Worm (Caenorhabditis elegans) whole organism, dauer: ENCODE results near the gene sra-32.

Source experiments
- unc-62 ChIP-seq: sonication (generic microtip); optimal IDR thresholded peaks from 2 replicates; lab custom pipeline; 2017; ENCODE audit warnings: missing biosample characterization, missing genetic modification reagents, missing genetic modification characterization

sra-32 gene

DNA sequence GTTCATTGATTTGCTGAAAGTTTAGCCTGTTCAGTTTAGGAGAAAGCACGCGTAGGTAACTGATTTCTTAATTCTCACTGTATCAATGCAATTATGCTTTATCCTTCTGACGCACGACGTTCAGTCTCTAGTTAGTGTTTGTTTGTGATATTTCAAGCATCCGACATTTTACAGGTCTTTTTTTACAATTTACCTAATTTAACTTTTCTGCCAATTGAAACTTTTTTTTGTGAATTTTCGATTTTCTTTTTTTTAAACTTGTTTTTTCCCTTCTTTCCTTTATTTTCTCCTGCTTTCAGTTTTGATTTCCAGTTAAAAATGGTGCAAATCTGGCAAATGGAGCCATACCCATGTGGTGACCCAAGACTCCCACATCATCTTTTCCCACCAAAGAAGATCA, 19.0 kb upstream of the sra-32 start, which contains the start of gene K07E1.1:
Gene K07E1.1, plus strand, starts transcription at position 301 of the 400 bp plus-strand sequence.
- TF ChIP-seq unc-62 (GFP tag; lab: Kevin White, UChicago) = no peak

DNA sequence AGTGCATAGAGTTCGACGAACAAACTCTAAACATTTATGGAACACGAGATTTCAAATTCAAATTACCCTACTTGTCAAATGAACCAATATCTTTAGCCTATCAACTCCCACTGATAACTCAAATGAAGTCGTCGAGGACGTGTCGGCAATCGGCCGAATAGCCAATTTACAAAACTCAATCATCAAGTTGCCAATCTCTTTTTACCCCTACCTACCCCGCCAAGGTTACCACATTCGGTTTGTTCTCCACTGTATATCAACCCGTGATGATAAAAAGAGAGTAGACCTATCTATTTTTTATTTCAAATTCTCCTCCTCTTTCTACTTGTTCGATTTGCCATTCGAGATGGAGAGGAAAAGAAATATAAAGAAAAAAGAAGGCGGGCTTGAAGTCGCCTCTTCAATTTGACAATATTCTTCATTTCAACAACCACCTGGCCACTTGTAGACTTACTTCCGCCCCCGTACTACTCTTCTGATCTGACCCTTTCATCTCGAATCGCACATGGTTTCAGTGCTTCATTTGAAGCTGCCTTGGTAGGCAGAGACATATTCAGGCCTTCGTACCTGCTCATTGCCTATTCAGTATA, 18.3 kb upstream of the sra-32 start:
- TF ChIP-seq unc-62 (GFP tag; lab: Kevin White, UChicago) = no peak

DNA sequence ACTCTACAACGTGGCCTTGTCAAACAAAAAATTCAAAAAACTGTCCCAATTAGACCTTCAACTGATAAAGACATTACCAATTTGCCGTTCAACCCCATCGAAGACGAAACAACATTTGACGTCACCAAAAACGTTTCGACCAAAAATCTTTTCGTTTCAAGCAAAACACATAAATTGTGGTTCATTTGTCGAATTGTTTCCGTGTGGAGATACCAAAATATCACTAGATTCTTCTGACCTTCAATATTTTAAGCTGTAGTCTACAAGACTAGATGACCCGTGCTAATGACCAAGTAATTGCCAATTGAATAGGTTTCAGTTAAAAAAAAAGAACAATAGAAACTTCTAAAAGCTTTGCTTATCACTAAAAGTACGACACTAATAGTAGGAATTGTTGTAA, 16.6 kb upstream of the sra-32 start:
- TF ChIP-seq unc-62 (GFP tag; lab: Kevin White, UChicago) = no peak

DNA sequence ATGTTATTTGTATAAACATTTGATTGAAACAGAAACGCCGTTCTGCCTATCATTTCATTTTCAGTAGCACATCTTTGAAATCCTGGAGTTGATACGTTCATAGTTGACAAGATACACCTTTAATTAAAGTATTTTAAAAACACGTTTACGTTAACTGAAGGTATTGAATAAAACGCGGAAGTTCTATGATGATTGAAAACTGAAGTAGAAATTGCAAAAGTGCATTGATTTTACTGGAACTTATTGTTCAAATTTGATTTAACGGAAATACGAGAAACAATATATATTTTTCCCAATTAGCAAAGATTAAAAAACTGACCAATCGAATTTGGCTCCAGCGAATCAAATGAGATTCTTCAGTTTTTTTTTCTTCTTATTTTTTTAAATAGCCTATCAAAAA, 11.8 kb upstream of the sra-32 start, which contains the start of gene sra-34:
Gene sra-34, minus strand, starts transcription at position 101 of the 400 bp plus-strand sequence.
- TF ChIP-seq unc-62 (GFP tag; lab: Kevin White, UChicago) = no peak

DNA sequence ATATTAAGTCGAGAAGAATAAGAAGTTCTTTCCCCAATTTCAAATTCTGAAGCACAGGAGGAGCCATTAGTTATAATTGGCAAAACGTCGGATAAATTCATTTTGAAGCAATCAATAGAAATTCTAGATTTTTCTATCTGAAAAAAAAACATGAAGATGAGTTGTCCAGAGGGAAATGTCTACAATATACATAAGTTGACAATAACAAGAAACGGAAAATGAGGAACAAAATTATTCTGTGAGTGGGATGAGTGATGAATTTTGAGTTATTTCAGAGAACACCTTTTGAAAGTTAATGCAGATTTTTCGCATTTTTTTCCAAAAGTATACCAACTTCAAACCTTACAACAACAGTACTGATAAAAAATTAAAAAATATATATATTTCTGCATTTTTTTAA, 8.9 kb upstream of the sra-32 start, which contains the start of gene sra-36:
Gene sra-36, minus strand, starts transcription at position 101 of the 400 bp plus-strand sequence.
- no peak for TF ChIP-seq unc-62 (GFP tag; lab: Kevin White, UChicago)

DNA sequence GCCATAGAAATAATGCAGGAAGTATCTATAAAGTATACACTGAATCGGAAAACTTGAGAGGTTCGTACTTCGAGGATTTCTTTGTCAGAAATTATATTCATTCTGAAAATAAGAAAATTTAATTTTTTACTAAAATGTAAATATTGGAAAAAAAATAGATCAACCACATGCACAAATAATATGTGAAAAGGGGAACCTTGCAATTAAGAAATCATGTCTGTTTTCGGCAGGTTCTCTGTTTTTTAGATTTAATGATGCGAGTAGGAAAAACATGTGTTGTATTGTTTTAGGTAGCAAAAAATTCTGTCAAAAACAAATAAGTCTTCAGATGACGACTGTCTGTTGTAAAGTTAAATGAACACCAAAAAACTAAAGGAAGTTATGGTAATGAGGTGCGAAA, 5.4 kb upstream of the sra-32 start, which contains the start of gene sra-33:
Gene sra-33, minus strand, starts transcription at position 101 of the 400 bp plus-strand sequence.
- no peak for TF ChIP-seq unc-62 (GFP tag; lab: Kevin White, UChicago)

DNA sequence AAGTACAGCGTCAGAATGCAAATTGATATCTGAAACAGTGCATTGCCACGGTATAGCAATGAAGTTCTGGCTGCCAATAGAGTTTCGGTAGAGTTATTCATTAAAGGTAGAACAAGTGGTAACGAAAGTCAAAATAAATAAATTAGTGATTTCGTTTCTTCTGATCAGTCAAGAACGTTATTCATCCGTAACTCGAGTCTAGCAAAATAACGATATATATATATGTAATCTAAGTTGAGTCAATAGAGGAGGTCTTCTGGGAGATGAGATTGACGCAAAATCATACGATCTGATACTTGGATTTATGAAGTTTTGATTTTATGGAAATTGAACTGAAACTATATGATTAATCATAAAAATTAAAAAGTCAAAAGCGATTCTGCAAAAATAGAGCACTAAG, 4.0 kb downstream of the sra-32 start, which contains the start of gene sra-35:
Gene sra-35, minus strand, starts transcription at position 101 of the 400 bp plus-strand sequence.
- no peak for TF ChIP-seq unc-62 (GFP tag; lab: Kevin White, UChicago)

DNA sequence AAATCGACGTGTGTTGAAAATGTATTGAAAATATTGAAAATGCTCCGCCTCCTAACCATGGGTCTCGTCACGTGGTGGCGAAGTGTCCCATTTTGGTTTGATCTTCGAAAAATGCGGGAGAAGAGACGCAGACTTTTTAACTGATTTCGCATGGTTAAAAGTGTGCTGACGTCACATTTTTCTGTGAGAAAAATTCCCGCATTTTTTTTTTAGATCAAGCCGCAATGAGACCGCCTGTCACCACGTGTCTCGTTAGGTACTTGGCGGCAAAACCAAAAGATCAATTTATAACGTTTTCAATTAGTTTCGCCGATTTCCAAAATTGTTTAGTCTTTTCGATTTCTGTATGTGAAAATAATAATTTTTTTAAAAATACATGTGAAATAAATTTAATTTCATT, 6.6 kb downstream of the sra-32 start:
- TF ChIP-seq unc-62 (GFP tag; lab: Kevin White, UChicago) = no peak

DNA sequence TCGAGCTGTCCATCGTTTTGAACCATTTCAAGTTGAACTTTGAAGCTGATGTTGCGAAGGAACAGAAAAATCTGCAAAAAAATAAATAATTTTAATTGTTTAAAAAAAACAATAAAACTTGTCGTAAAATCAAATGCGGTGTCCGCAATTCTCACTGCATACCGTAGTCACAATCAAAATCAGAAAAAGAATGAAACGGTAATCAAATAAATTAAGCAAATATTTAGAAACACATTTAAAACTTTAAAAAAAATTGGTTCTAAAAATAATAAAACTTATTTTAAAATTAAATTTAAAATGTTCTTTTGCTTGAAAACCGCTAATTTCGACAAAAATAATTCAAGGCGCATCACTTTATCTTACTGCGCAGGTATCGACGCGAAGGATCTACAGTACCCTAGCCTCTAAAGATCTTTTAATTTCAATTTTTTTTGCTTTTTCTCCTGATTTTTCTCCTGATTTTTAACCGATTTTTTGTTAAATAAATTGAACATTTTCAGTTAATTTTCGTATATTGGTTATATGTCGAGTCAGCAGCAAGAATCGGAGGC, 8.6 kb downstream of the sra-32 start, which contains the start of the genes B0304.4 and B0304.2:
Gene B0304.4, minus strand, starts transcription at position 101 of the 551 bp plus-strand sequence.
Gene B0304.2, plus strand, starts transcription at position 501 of the 551 bp plus-strand sequence.
- no peak for TF ChIP-seq unc-62 (GFP tag; lab: Kevin White, UChicago)

DNA sequence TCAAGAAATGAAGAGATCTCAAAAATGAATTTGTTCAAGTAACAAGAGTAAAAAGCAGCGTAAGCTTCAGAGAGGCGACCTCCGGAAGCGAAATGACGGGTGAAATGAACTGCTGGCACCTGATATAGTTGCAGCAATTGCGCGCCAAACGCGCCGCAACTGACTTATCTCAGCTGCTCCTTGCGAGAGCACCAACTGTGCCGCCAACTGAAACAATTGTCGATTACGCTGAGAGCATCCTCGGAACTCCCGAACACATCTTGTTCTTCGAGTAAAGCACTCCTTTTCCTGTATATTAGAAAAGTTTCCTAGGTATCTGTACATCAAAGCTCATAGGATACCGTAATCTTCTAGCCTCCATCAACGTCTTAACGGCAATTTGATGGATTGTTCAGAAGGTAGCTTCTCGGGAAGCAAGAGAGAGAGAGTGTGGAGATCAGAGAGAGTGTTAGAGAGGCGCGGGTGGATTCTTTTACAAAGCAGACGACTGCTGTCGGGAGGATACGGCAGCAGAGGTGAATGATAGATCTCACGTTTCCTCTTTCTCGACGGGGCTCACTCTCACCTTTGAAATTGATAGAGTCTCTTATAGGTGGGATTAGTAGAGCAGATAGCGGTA, 11.7 kb downstream of the sra-32 start:
- TF ChIP-seq unc-62 (GFP tag; lab: Kevin White, UChicago) = no peak

DNA sequence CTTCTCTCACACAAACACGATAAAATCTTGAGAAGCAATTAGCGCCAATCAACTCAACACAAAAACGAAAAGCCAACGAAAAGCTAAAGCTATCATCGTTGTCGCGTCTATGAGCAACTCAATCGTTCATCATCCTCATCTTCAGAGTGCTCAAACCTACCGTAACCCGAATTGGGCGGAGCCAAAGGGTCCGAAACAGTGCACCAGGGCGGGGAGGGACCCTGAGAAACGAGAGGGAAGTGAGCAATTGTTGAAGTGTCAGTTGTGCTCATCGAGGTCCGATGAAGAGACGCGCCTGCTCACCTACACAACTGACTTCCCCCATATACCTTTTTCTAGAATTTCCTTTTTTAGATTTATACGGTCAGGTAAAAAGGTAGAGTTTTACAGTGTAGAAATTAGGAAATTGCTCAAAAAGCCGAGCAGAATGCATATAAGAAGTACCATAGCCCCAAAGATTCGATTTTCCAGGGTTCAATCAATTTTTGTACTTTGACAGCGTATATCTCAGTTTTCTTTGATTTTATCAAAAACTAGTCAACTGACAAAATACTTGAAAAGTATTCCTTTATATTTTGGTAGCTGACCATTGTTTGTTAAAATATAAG, 13.4 kb downstream of the sra-32 start, which contains the start of gene hlh-1:
Gene hlh-1, plus strand, starts transcription at position 275 of the 608 bp plus-strand sequence.
- no peak for TF ChIP-seq unc-62 (GFP tag; lab: Kevin White, UChicago)

DNA sequence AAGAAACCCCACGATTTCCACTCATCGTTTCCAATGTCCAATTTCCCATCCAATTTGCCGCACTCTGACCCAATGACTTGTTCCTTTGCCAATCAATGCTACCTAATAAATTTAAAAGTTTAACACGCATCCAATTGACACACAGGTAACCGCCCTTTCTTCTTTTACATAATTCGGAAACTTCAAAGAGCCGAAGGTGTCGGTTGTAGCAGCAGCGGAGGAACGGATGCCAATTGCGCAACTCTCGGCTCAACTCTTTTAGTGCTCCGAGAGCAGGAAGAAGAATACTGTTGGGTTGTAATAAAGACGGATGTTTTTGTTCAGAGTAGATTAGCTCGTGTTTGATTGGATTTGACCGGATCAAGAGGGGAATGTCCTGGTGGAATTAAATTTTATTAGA, 14.5 kb downstream of the sra-32 start:
- TF ChIP-seq unc-62 (GFP tag; lab: Kevin White, UChicago) = no peak

DNA sequence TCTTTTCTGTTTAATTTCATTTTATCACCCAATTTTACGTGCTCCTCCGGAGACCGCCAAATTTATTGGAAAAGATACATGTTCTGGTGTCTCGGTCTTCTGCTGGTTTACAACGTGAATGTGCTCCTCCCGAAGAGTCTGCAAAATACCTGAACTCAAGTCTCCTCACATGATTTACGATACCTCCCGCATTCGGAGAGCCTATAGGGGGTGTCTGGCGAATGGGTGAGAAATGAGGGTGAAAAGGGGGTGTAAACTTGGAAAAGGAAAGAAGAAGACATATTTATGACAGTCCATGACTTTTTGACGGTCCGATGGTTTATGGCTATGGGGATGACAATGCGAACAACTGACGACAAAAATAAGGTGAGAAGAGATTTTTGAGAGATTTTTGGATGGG, 15.5 kb downstream of the sra-32 start:
- no peak for TF ChIP-seq unc-62 (GFP tag; lab: Kevin White, UChicago)

DNA sequence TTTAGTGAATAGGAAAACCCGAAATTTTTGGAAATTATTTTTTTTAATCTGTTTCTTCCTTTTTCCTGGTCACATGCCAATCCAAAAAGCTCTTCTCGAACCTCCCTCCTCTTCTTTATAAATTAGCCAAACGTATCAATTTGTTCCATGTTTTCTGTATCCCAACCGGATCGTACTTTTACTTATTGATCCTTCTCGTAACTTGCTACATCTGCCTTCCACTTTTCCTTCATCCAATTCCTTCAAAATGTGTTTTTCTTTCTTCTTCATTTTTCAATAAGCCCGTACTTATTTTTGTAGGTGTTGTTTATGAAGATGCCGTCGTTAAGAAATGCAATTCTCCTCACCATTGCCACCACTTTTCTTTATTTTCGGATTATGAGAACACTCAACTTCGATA, 19.9 kb downstream of the sra-32 start, which contains the start of gene cyp-23A1:
Gene cyp-23A1, plus strand, starts transcription at position 301 of the 400 bp plus-strand sequence.
- TF ChIP-seq unc-62 (GFP tag; lab: Kevin White, UChicago) = no peak

DNA sequence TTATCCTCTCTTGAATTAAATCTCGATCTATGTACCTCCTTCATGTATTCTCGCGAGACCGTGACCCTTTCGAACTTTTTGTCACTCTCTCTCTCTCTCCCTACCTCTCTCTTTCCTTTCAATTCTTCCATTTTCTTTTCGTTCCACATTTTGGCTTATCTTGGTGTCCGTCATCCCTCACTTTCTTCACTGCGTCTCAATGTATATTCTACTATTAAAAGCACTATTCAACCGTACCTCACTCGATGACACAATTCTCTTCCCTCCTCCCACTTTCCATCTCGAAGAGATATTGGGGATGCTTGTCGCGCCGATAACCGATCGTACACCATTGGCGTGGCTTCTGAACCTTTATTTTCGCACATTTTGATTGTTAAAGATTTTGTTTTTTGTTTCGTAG, 21.1 kb downstream of the sra-32 start:
- TF ChIP-seq unc-62 (GFP tag; lab: Kevin White, UChicago) = no peak

DNA sequence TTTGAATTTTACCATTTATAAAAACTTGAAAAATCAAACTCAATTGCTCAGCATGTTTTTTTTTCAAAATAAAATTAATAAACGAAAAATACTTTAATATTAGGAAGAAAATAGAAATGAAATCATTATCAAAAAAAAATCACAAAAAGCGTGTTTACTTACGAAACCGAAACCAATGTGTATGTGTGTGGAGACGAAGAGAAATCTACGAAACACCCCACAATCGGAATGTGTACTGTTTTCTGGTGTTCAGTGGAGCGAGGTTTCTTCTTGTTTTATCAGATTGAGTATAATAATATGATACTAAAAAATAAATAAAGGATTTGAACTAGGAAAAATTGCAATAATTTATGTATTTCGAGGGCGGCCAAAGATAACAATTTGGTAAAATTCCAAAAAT, 24.1 kb downstream of the sra-32 start:
- no peak for TF ChIP-seq unc-62 (GFP tag; lab: Kevin White, UChicago)
